Fruit fly (Drosophila melanogaster): ENCODE results near the gene Mulk.

Mulk gene

DNA sequence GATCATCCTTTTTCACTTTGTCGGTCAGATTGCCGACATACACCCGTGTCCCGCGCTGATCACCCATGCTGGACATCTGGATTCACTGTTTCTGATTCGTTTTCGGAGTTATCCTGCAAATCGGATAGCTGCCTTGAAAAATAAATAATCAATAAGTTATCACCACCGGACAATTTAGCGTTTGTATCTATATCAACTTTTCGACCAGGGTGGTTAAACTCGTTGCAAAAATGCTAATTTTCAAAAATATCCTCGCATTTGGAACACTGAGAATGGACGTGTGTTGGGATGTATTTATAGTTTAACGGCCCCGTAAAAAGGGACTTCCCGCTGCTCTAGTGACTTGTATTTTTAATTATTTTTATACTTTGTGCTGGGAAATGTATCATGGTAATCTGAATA lies 6.5 kb upstream of the Mulk start, which contains the start of gene Rsf1:
Gene Rsf1 (minus strand): TSS at position 212 of the 402 bp plus-strand sequence.
- TF ChIP-seq CG8478 (optimal IDR thresholded peaks at IDR 0.05) (no peak), usp (GFP tag; optimal IDR thresholded peaks at IDR 0.05) (no peak), EcR (GFP tag; optimal IDR thresholded peaks at IDR 0.05) (no peak), psq (optimal IDR thresholded peaks at IDR 0.05) (no peak), Dll (optimal IDR thresholded peaks at IDR 0.05) (no peak), pan (optimal IDR thresholded peaks at IDR 0.05) (no peak)

dm6 chr2L:10263830-10264634 lies 5.8 kb upstream of the Mulk start, which contains the start of gene REPTOR-BP:
Gene REPTOR-BP (plus strand): TSS chr2L:10264125.
- TF ChIP-seq EcR (GFP tag; optimal IDR thresholded peaks at IDR 0.05) (no peak), psq (optimal IDR thresholded peaks at IDR 0.05) (no peak), Dll (optimal IDR thresholded peaks at IDR 0.05) (no peak), pan (optimal IDR thresholded peaks at IDR 0.05) (no peak), CG8478 (optimal IDR thresholded peaks at IDR 0.05) (no peak), usp (GFP tag; optimal IDR thresholded peaks at IDR 0.05) (no peak)

- TF ChIP-seq usp (GFP tag; optimal IDR thresholded peaks at IDR 0.05) (no peak), Dll (optimal IDR thresholded peaks at IDR 0.05) (no peak), CG8478 (optimal IDR thresholded peaks at IDR 0.05) (no peak), pan (optimal IDR thresholded peaks at IDR 0.05) (no peak), EcR (GFP tag; optimal IDR thresholded peaks at IDR 0.05) (no peak), psq (optimal IDR thresholded peaks at IDR 0.05) (no peak)
Measured at dm6 chr2L:10265129-10265528, 4.7 kb upstream of the Mulk start, which contains the start of gene Mob3. Gene Mob3 (plus strand): TSS chr2L:10265336.

- no peak for TF ChIP-seq Dll (optimal IDR thresholded peaks at IDR 0.05)
- TF ChIP-seq EcR (GFP tag; optimal IDR thresholded peaks at IDR 0.05) = no peak
- TF ChIP-seq CG8478 (optimal IDR thresholded peaks at IDR 0.05) = no peak
- TF ChIP-seq usp (GFP tag; optimal IDR thresholded peaks at IDR 0.05) = no peak
- no peak for TF ChIP-seq pan (optimal IDR thresholded peaks at IDR 0.05)
- no peak for TF ChIP-seq psq (optimal IDR thresholded peaks at IDR 0.05)
Measured at dm6 chr2L:10266511-10266910, 3.3 kb upstream of the Mulk start, which contains the start of gene CG4953. Gene CG4953 (plus strand): TSS chr2L:10266703.

- no peak for TF ChIP-seq CG8478 (optimal IDR thresholded peaks at IDR 0.05)
- TF ChIP-seq usp (GFP tag; optimal IDR thresholded peaks at IDR 0.05) = no peak
Measured at dm6 chr2L:10268688-10269087, 1.2 kb upstream of the Mulk start, which contains the start of gene CG4957. Gene CG4957 (plus strand): TSS chr2L:10268872.

DNA sequence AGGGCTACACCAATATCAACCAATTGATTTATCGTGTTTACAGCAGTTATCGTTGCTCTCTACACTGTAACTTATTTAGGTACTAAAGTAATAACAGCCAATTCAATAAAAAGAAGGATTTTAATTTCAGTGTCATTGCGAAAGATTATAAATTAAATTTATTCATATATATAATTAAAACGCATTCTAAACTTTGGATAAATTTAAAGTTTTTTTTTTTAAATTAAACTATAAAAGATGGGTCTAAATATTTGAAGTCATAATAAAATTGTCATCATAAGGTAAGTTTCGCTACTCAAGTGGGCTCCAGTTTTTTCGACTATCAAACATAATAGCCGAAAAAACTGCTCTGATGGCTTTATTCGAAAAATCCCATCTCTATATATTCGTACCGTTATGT lies 2.4 kb downstream of the Mulk start, which contains the start of gene trk:
Gene trk (minus strand): TSS at position 101 of the 400 bp plus-strand sequence.
- TF ChIP-seq Dll (optimal IDR thresholded peaks at IDR 0.05) = no peak
- no peak for TF ChIP-seq EcR (GFP tag; optimal IDR thresholded peaks at IDR 0.05)
- TF ChIP-seq CG8478 (optimal IDR thresholded peaks at IDR 0.05) = no peak
- no peak for TF ChIP-seq psq (optimal IDR thresholded peaks at IDR 0.05)
- no peak for TF ChIP-seq pan (optimal IDR thresholded peaks at IDR 0.05)
- TF ChIP-seq usp (GFP tag; optimal IDR thresholded peaks at IDR 0.05) = no peak

dm6 chr2L:10276436-10276835 lies 6.6 kb downstream of the Mulk start:
- no peak for TF ChIP-seq EcR (GFP tag; optimal IDR thresholded peaks at IDR 0.05)

DNA sequence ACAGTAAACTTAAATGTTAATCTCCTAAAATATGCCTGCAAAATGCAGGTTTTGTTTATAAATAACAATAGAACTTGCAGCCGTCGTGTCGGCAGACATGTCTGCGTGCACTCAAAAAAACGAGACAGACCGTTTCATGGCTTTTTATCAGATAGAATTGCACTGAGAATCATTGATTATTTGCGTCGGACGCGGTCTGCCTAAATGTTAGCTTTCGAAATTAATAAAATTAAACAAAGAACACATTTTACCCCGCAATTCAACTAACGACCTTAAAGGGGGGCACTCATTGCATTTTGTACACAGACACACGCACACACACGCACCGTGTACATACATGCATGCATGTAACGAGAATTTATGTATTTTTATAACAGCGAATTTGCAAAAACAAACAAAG lies 7.0 kb downstream of the Mulk start:
- TF ChIP-seq Dll (optimal IDR thresholded peaks at IDR 0.05) = no peak
- no peak for TF ChIP-seq CG8478 (optimal IDR thresholded peaks at IDR 0.05)
- no peak for TF ChIP-seq psq (optimal IDR thresholded peaks at IDR 0.05)
- no peak for TF ChIP-seq usp (GFP tag; optimal IDR thresholded peaks at IDR 0.05)
- no peak for TF ChIP-seq pan (optimal IDR thresholded peaks at IDR 0.05)
- no peak for TF ChIP-seq EcR (GFP tag; optimal IDR thresholded peaks at IDR 0.05)

DNA sequence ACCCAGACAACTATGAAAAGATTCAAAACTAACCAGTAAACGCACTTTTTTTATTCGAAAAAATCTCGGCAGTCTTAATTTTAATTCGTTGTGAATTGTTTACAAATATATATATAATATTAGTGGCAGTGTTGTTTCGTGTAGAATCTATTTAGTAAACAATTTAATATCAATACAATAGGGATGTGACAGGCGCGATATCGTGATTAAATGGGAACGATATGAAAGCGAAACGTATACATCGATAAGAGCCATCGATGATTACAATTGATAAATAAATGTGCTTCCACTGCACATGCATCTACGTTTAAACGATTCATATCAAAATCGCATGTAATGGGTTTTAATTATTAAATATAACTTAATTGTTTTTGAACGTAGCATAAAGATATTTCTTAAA lies 7.5 kb downstream of the Mulk start:
- no peak for TF ChIP-seq Dll (optimal IDR thresholded peaks at IDR 0.05)
- no peak for TF ChIP-seq psq (optimal IDR thresholded peaks at IDR 0.05)
- no peak for TF ChIP-seq EcR (GFP tag; optimal IDR thresholded peaks at IDR 0.05)
- TF ChIP-seq pan (optimal IDR thresholded peaks at IDR 0.05) = no peak
- TF ChIP-seq usp (GFP tag; optimal IDR thresholded peaks at IDR 0.05) = no peak
- no peak for TF ChIP-seq CG8478 (optimal IDR thresholded peaks at IDR 0.05)

dm6 chr2L:10278658-10279057 lies 8.8 kb downstream of the Mulk start, which contains the start of gene Utx:
Gene Utx (minus strand): TSS chr2L:10278811.
- TF ChIP-seq usp (GFP tag; optimal IDR thresholded peaks at IDR 0.05) = no peak
- no peak for TF ChIP-seq psq (optimal IDR thresholded peaks at IDR 0.05)
- TF ChIP-seq CG8478 (optimal IDR thresholded peaks at IDR 0.05) = no peak
- TF ChIP-seq pan (optimal IDR thresholded peaks at IDR 0.05) = no peak
- TF ChIP-seq Dll (optimal IDR thresholded peaks at IDR 0.05) = no peak

dm6 chr2L:10280772-10281171 lies 10.9 kb downstream of the Mulk start, which contains the start of gene CG34043:
Gene CG34043 (minus strand): TSS chr2L:10280872.
- TF ChIP-seq pan (optimal IDR thresholded peaks at IDR 0.05) (no peak), EcR (GFP tag; optimal IDR thresholded peaks at IDR 0.05) (no peak), psq (optimal IDR thresholded peaks at IDR 0.05) (no peak), CG8478 (optimal IDR thresholded peaks at IDR 0.05) (no peak), usp (GFP tag; optimal IDR thresholded peaks at IDR 0.05) (no peak), Dll (optimal IDR thresholded peaks at IDR 0.05) (no peak)

dm6 chr2L:10291276-10291675 lies 21.4 kb downstream of the Mulk start:
- TF ChIP-seq usp (GFP tag; optimal IDR thresholded peaks at IDR 0.05) (no peak), psq (optimal IDR thresholded peaks at IDR 0.05) (no peak), EcR (GFP tag; optimal IDR thresholded peaks at IDR 0.05) (no peak)

Measured in whole organism.